Fruit fly (Drosophila melanogaster) whole organism, embryonic: Measurements from ENCODE around the gene CG16727.

Source experiments
- Adf1 ChIP-seq: fragments of 200-800 bp; sonication (Bioruptor generic); IDR thresholded peaks from 2 replicates; pipeline ENCODE4 v1.3.6; 2022; ENCODE audit warnings: missing biosample characterization, missing genetic modification characterization
- B-H1 ChIP-seq: fragments of 200-800 bp; sonication (Bioruptor generic); IDR thresholded peaks from 3 replicates; pipeline ENCODE4 v1.3.6; 2022; ENCODE audit warnings: missing biosample characterization, missing genetic modification characterization
- B-H2 ChIP-seq: fragments of 200-800 bp; sonication (Bioruptor generic); optimal IDR thresholded peaks from 2 replicates; lab custom pipeline; 2018; ENCODE audit warnings: missing biosample characterization, mild to moderate bottlenecking, missing genetic modification characterization
- CG10431 ChIP-seq: fragments of 200-800 bp; sonication (Bioruptor generic); optimal IDR thresholded peaks from 3 replicates; lab custom pipeline; 2018; ENCODE audit warnings: missing biosample characterization, mild to moderate bottlenecking, missing genetic modification characterization
- CG11085 ChIP-seq: fragments of 200-800 bp; sonication (Bioruptor generic); IDR thresholded peaks from 2 replicates; pipeline ENCODE4 v1.3.6; 2022; ENCODE audit warnings: missing biosample characterization, missing genetic modification characterization
- CG12155 ChIP-seq: fragments of 200-800 bp; sonication (Bioruptor generic); optimal IDR thresholded peaks from 3 replicates; lab custom pipeline; 2016; ENCODE audit warnings: missing biosample characterization, missing genetic modification characterization
- CG12769 ChIP-seq: fragments of 200-800 bp; sonication (Bioruptor generic); optimal IDR thresholded peaks from 2 replicates; lab custom pipeline; 2019; ENCODE audit warnings: missing biosample characterization, mild to moderate bottlenecking, missing genetic modification characterization, moderate library complexity
- CG13123 ChIP-seq: fragments of 200-800 bp; sonication (Bioruptor generic); optimal IDR thresholded peaks from 2 replicates; lab custom pipeline; 2016; ENCODE audit warnings: missing biosample characterization, missing genetic modification characterization
- CG13894 ChIP-seq: fragments of 200-800 bp; sonication (Bioruptor generic); optimal IDR thresholded peaks from 3 replicates; lab custom pipeline; 2018; ENCODE audit warnings: missing biosample characterization, mild to moderate bottlenecking, missing genetic modification characterization, moderate library complexity
- CG18262 ChIP-seq: fragments of 200-800 bp; optimal IDR thresholded peaks from 3 replicates; lab custom pipeline; 2019; ENCODE audit warnings: missing biosample characterization, mild to moderate bottlenecking, missing genetic modification characterization, moderate library complexity
- CG18619 ChIP-seq: fragments of 200-800 bp; sonication (Bioruptor generic); optimal IDR thresholded peaks from 3 replicates; lab custom pipeline; 2017; ENCODE audit warnings: missing biosample characterization, mild to moderate bottlenecking, missing genetic modification characterization
- CG2712 ChIP-seq: fragments of 200-800 bp; optimal IDR thresholded peaks from 3 replicates; lab custom pipeline; 2019; ENCODE audit warnings: missing biosample characterization, mild to moderate bottlenecking, missing genetic modification characterization, moderate library complexity
- CG30020 ChIP-seq: fragments of 200-800 bp; optimal IDR thresholded peaks from 2 replicates; lab custom pipeline; 2019; ENCODE audit warnings: missing biosample characterization, mild to moderate bottlenecking, missing genetic modification characterization, moderate library complexity
- CG31365 ChIP-seq: fragments of 200-800 bp; sonication (Bioruptor generic); optimal IDR thresholded peaks from 2 replicates; lab custom pipeline; 2018; ENCODE audit warnings: missing biosample characterization, mild to moderate bottlenecking, missing genetic modification characterization
- CG3281 ChIP-seq: fragments of 200-800 bp; sonication (Bioruptor generic); optimal IDR thresholded peaks from 3 replicates; lab custom pipeline; 2017; ENCODE audit warnings: missing biosample characterization, mild to moderate bottlenecking, missing genetic modification characterization
- CG34422 ChIP-seq: fragments of 200-800 bp; sonication (Bioruptor generic); IDR thresholded peaks from 3 replicates; pipeline ENCODE4 v1.3.6; 2022; ENCODE audit warnings: missing biosample characterization, missing genetic modification characterization
- CG3847 ChIP-seq: fragments of 200-800 bp; sonication (Bioruptor generic); IDR thresholded peaks from 2 replicates; pipeline ENCODE4 v1.3.6; 2022; ENCODE audit warnings: missing biosample characterization, missing genetic modification characterization
- CG6175 ChIP-seq: fragments of 200-800 bp; sonication (Bioruptor generic); IDR thresholded peaks from 3 replicates; pipeline ENCODE4 v1.3.6; 2022; ENCODE audit warnings: missing biosample characterization, missing genetic modification characterization
- CG7786 ChIP-seq: fragments of 200-800 bp; sonication (Bioruptor generic); optimal IDR thresholded peaks from 2 replicates; lab custom pipeline; 2016; ENCODE audit warnings: missing biosample characterization, missing genetic modification characterization
- CG8281 ChIP-seq: fragments of 200-800 bp; sonication (Bioruptor generic); optimal IDR thresholded peaks from 2 replicates; lab custom pipeline; 2018; ENCODE audit warnings: missing biosample characterization, mild to moderate bottlenecking, missing genetic modification characterization, moderate library complexity
- CG9932 ChIP-seq: fragments of 200-800 bp; sonication (Bioruptor generic); IDR thresholded peaks from 2 replicates; pipeline ENCODE4 v1.3.6; 2022; ENCODE audit warnings: missing biosample characterization, missing genetic modification characterization
- CHES-1-like ChIP-seq: fragments of 200-800 bp; sonication (Bioruptor generic); optimal IDR thresholded peaks from 2 replicates; lab custom pipeline; 2016; ENCODE audit warnings: missing biosample characterization, missing genetic modification characterization
- Camta ChIP-seq: fragments of 200-800 bp; sonication (Bioruptor generic); optimal IDR thresholded peaks from 2 replicates; lab custom pipeline; 2016; ENCODE audit warnings: missing biosample characterization, missing genetic modification characterization
- Dip3 ChIP-seq: fragments of 200-800 bp; sonication (Bioruptor generic); optimal IDR thresholded peaks from 3 replicates; lab custom pipeline; 2016; ENCODE audit warnings: missing biosample characterization, missing genetic modification characterization
- Dref ChIP-seq: fragments of 200-800 bp; sonication (Bioruptor generic); IDR thresholded peaks from 2 replicates; pipeline ENCODE4 v1.3.6; 2022; ENCODE audit warnings: missing biosample characterization, missing genetic modification characterization
- Hmr ChIP-seq: fragments of 200-800 bp; sonication (Bioruptor generic); optimal IDR thresholded peaks from 3 replicates; lab custom pipeline; 2017; ENCODE audit warnings: mild to moderate bottlenecking, missing biosample characterization, missing genetic modification reagents, missing genetic modification characterization
- Hr78 ChIP-seq, 2 experiments: fragments of 200-800 bp in 1 of 2; fragments of >200 bp in 1 of 2; sonication (Bioruptor generic) in 1 of 2; optimal IDR thresholded peaks; 2 replicates each; lab custom pipeline; 2017 to 2019; ENCODE audit warnings: missing biosample characterization in 2 of 2, missing genetic modification characterization in 2 of 2, mild to moderate bottlenecking in 1 of 2, moderate library complexity in 1 of 2
- Nf-YB ChIP-seq: fragments of 200-800 bp; sonication (Bioruptor generic); optimal IDR thresholded peaks from 3 replicates; lab custom pipeline; 2019; ENCODE audit warnings: missing biosample characterization, mild to moderate bottlenecking, missing genetic modification characterization, moderate library complexity
- Nf-YC ChIP-seq: fragments of 200-800 bp; optimal IDR thresholded peaks from 3 replicates; lab custom pipeline; 2019; ENCODE audit warnings: missing biosample characterization, mild to moderate bottlenecking, missing genetic modification characterization, moderate library complexity
- Poxn ChIP-seq: fragments of 200-800 bp; sonication (Bioruptor generic); IDR thresholded peaks from 2 replicates; pipeline ENCODE4 v1.3.6; 2022; ENCODE audit warnings: missing biosample characterization, missing genetic modification characterization
- Spps ChIP-seq: fragments of 200-800 bp; sonication (Bioruptor generic); optimal IDR thresholded peaks from 2 replicates; lab custom pipeline; 2018; ENCODE audit warnings: missing biosample characterization, mild to moderate bottlenecking, missing genetic modification characterization
- Sry-β ChIP-seq: fragments of 200-800 bp; sonication (Bioruptor generic); optimal IDR thresholded peaks from 2 replicates; lab custom pipeline; 2018; ENCODE audit warnings: missing biosample characterization, mild to moderate bottlenecking, missing genetic modification characterization, moderate library complexity
- Ssrp ChIP-seq: fragments of 200-800 bp; sonication (Bioruptor generic); optimal IDR thresholded peaks from 2 replicates; lab custom pipeline; 2018; ENCODE audit warnings: missing biosample characterization, mild to moderate bottlenecking, missing genetic modification characterization, moderate library complexity
- abd-A ChIP-seq: fragments of 200-800 bp; sonication (Bioruptor generic); optimal IDR thresholded peaks from 3 replicates; lab custom pipeline; 2019; ENCODE audit warnings: missing biosample characterization, mild to moderate bottlenecking, missing genetic modification characterization, moderate library complexity
- amos ChIP-seq: fragments of 200-800 bp; sonication (Bioruptor generic); IDR thresholded peaks from 2 replicates; pipeline ENCODE4 v1.3.6; 2022; ENCODE audit warnings: missing biosample characterization, missing genetic modification characterization; ENCODE audit not compliant: partially characterized antibody
- ap ChIP-seq: fragments of 200-800 bp; sonication (Bioruptor generic); IDR thresholded peaks from 2 replicates; pipeline ENCODE4 v1.3.6; 2022; ENCODE audit warnings: missing biosample characterization, missing genetic modification characterization
- bab2 ChIP-seq: fragments of 200-800 bp; sonication (Bioruptor generic); optimal IDR thresholded peaks from 2 replicates; lab custom pipeline; 2016; ENCODE audit warnings: missing biosample characterization, missing genetic modification characterization
- bbx ChIP-seq: fragments of 200-800 bp; sonication (Bioruptor generic); IDR thresholded peaks from 2 replicates; pipeline ENCODE4 v1.3.6; 2022; ENCODE audit warnings: missing biosample characterization, missing genetic modification characterization; ENCODE audit not compliant: partially characterized antibody
- cad ChIP-seq: fragments of >200 bp; optimal IDR thresholded peaks from 2 replicates; lab custom pipeline; 2017; ENCODE audit warnings: missing biosample characterization, missing genetic modification characterization
- chif ChIP-seq, 2 experiments: fragments of 200-800 bp; sonication (Bioruptor generic); optimal IDR thresholded peaks; 3 replicates each; lab custom pipeline; 2016; ENCODE audit warnings: missing biosample characterization in 2 of 2, missing genetic modification characterization in 2 of 2
- grn ChIP-seq: fragments of 200-800 bp; sonication (Bioruptor generic); optimal IDR thresholded peaks from 3 replicates; lab custom pipeline; 2017; ENCODE audit warnings: missing biosample characterization, missing genetic modification characterization
- h ChIP-seq: fragments of >200 bp; optimal IDR thresholded peaks from 2 replicates; lab custom pipeline; 2017
- kay ChIP-seq: fragments of 200-800 bp; sonication (Bioruptor generic); optimal IDR thresholded peaks from 2 replicates; lab custom pipeline; 2016; ENCODE audit warnings: missing biosample characterization, missing genetic modification characterization
- pros ChIP-seq: fragments of 200-800 bp; sonication (Bioruptor generic); optimal IDR thresholded peaks from 3 replicates; lab custom pipeline; 2019; ENCODE audit warnings: missing biosample characterization, mild to moderate bottlenecking, missing genetic modification characterization, moderate library complexity
- sd ChIP-seq: fragments of 200-800 bp; sonication (Bioruptor generic); optimal IDR thresholded peaks from 3 replicates; lab custom pipeline; 2018; ENCODE audit warnings: missing biosample characterization, mild to moderate bottlenecking, missing genetic modification characterization, moderate library complexity
- seq ChIP-seq: fragments of 200-800 bp; sonication (Bioruptor generic); IDR thresholded peaks from 2 replicates; pipeline ENCODE4 v1.3.6; 2022; ENCODE audit warnings: missing biosample characterization, missing genetic modification characterization
- slp2 ChIP-seq: fragments of 200-800 bp; sonication (Bioruptor generic); optimal IDR thresholded peaks from 2 replicates; lab custom pipeline; 2016; ENCODE audit warnings: missing biosample characterization, missing genetic modification characterization
- sob ChIP-seq: fragments of 200-800 bp; sonication (Bioruptor generic); IDR thresholded peaks from 2 replicates; pipeline ENCODE4 v1.3.6; 2022; ENCODE audit warnings: missing biosample characterization, missing genetic modification characterization
- sqz ChIP-seq: fragments of 200-800 bp; sonication (Bioruptor generic); optimal IDR thresholded peaks from 3 replicates; lab custom pipeline; 2018; ENCODE audit warnings: missing biosample characterization, mild to moderate bottlenecking, missing genetic modification characterization
- ssp ChIP-seq: fragments of 200-800 bp; sonication (Bioruptor generic); IDR thresholded peaks from 2 replicates; pipeline ENCODE4 v1.3.6; 2022; ENCODE audit warnings: missing biosample characterization, missing genetic modification characterization
- usp ChIP-seq: fragments of >200 bp; optimal IDR thresholded peaks from 2 replicates; lab custom pipeline; 2017; ENCODE audit warnings: missing biosample characterization, missing genetic modification characterization
- vfl ChIP-seq: fragments of 200-800 bp; sonication (Bioruptor generic); optimal IDR thresholded peaks from 2 replicates; lab custom pipeline; 2016; ENCODE audit warnings: missing biosample characterization, missing genetic modification characterization
- zfh2 ChIP-seq: fragments of 200-800 bp; sonication (Bioruptor generic); optimal IDR thresholded peaks from 2 replicates; lab custom pipeline; 2016; ENCODE audit warnings: missing biosample characterization, missing genetic modification characterization

Gene CG16727

DNA sequence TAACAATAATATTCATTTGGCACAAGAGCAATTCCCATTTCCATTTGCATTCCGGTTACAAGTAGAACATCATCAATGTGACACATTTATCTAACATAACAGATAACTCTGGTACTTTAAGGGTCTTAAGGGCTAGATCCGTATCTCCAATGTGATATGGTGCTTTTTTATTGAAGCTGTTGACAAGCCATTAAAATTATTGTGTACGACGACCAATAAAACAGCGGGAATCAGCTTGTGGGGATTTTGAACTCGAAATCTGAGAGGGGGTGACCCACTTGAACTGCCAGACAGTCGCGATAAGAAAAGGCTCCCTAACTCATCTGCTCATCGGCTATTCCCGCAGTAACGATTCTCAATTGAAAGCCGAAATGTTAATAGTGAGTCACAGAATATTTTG is 42.0 kb upstream of the CG16727 start (continued):
- TF ChIP-seq CG12155 (GFP tag; lab: Kevin White, UChicago) = no peak
- no peak for TF ChIP-seq CG13123 (GFP tag; lab: Kevin White, UChicago)
- no peak for TF ChIP-seq pros (GFP tag; lab: Kevin White, UChicago)
- TF ChIP-seq CG2712 = no peak
- TF ChIP-seq CG31365 (tag; lab: Kevin White, UChicago) = no peak
- TF ChIP-seq Poxn = no peak
- no peak for TF ChIP-seq ssp (GFP tag; lab: Robert Waterston, UW)
- no peak for TF ChIP-seq slp2 (GFP tag; lab: Kevin White, UChicago)
- peak in 1 of 2 experiments; percentile 86 for TF ChIP-seq Hr78 (GFP tag; optimal IDR thresholded peaks at IDR 0.05; lab: Kevin White, UChicago)
- no peak for TF ChIP-seq CG6175 (GFP tag; lab: Robert Waterston, UW)
- TF ChIP-seq CG3281 (GFP tag; lab: Kevin White, UChicago) = peak; percentile 7
- TF ChIP-seq seq (GFP tag; lab: Robert Waterston, UW) = no peak
- TF ChIP-seq CG12769 = peak; percentile 46
- no peak for TF ChIP-seq Adf1 (GFP tag; lab: Robert Waterston, UW)
- TF ChIP-seq Dref = no peak
- no peak for TF ChIP-seq Dip3
- no peak for TF ChIP-seq CG7786 (GFP tag; lab: Kevin White, UChicago)
- no peak for TF ChIP-seq CG18262
- TF ChIP-seq sd (tag; lab: Kevin White, UChicago) = peak; percentile 47
- TF ChIP-seq CG13894 (tag; lab: Kevin White, UChicago) = peak; percentile 63
- no peak for TF ChIP-seq sqz (GFP tag; lab: Kevin White, UChicago)
- no peak for TF ChIP-seq CG34422 (GFP tag; lab: Robert Waterston, UW)
- TF ChIP-seq zfh2 = no peak
- peak; percentile 56 for TF ChIP-seq Nf-YC
- TF ChIP-seq sob (GFP tag; lab: Robert Waterston, UW) = 0 out of 2 replicates have a peak, but pooled peaks have one; percentile 7
- TF ChIP-seq CG9932 (GFP tag; lab: Robert Waterston, UW) = no peak
- TF ChIP-seq h (lab: Kevin White, UChicago) = no peak
- TF ChIP-seq vfl (GFP tag; lab: Kevin White, UChicago) = no peak
- peak; percentile 14 for TF ChIP-seq CG8281 (tag; lab: Kevin White, UChicago)
- TF ChIP-seq CG10431 = no peak
- no peak for TF ChIP-seq Ssrp (tag; lab: Kevin White, UChicago)
- no peak for TF ChIP-seq CG11085 (GFP tag; lab: Robert Waterston, UW)
- TF ChIP-seq amos = no peak
- TF ChIP-seq kay (GFP tag; lab: Kevin White, UChicago) = no peak
- TF ChIP-seq Camta = no peak
- TF ChIP-seq chif (GFP tag; optimal IDR thresholded peaks at IDR 0.05; lab: Kevin White, UChicago) = no peak
- TF ChIP-seq Nf-YB (GFP tag; lab: Kevin White, UChicago) = peak; percentile 6
- TF ChIP-seq Spps (tag; lab: Kevin White, UChicago) = no peak
- TF ChIP-seq Sry-β (GFP tag; lab: Kevin White, UChicago) = no peak
- no peak for TF ChIP-seq usp (GFP tag; lab: Kevin White, UChicago)
- TF ChIP-seq CG18619 = no peak
- no peak for TF ChIP-seq cad (GFP tag; lab: Kevin White, UChicago)
- TF ChIP-seq B-H2 (GFP tag; lab: Kevin White, UChicago) = peak; percentile 18
- no peak for TF ChIP-seq bab2 (GFP tag; lab: Kevin White, UChicago)
- no peak for TF ChIP-seq CG30020 (tag; lab: Kevin White, UChicago)
- TF ChIP-seq Hmr (GFP tag; lab: Kevin White, UChicago) = peak; percentile 5
- TF ChIP-seq bbx = no peak
- no peak for TF ChIP-seq CHES-1-like (GFP tag; lab: Kevin White, UChicago)
- TF ChIP-seq B-H1 (GFP tag; lab: Robert Waterston, UW) = no peak
- TF ChIP-seq CG3847 (GFP tag; lab: Robert Waterston, UW) = no peak
- peak; percentile 63 for TF ChIP-seq abd-A (tag; lab: Kevin White, UChicago)
- no peak for TF ChIP-seq ap (GFP tag; lab: Robert Waterston, UW)
- peak; percentile 63 for TF ChIP-seq grn (GFP tag; lab: Kevin White, UChicago)
